Worm (Caenorhabditis elegans): Measurements from ENCODE around the gene clic-1.

DNA sequence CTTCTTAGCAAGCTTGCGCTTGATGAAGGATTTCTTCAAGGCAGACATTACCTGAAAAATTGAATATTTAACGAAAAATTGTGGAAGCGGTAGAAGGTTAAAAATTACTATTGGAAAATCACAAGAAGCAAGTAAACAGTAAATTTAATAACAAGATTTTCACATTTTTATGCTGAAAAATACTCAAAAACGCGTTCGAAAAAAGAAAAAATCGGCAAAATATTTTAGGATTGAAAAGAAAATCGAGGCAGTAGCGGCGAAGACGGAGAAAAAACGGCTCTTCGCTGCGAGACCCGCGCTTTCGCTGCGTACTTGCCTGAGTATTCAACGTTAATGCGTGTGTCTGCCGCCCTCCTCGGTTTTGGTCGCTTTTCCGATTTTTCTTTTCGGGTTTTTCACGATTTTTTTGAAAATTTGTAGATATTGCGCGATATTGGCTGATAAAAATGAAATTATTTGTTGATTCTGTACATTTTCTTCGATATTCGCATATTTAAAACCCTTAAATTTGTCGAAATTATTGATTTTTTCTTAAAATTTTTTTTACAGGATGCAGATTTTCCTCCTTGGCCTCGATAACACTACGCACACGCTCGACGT, 41.4 kb upstream of the clic-1 start, which contains the start of the genes rpl-39 and rps-30:
- TF ChIP-seq aly-2 (tag; optimal IDR thresholded peaks at IDR 0.05) (no peak), nhr-11 (tag; optimal IDR thresholded peaks at IDR 0.05) (no peak), sma-9 (GFP tag; optimal IDR thresholded peaks at IDR 0.05) (peak; percentile 80), sma-9 (tag; optimal IDR thresholded peaks at IDR 0.05) (no peak), ama-1 (optimal IDR thresholded peaks at IDR 0.05) (no peak), zag-1 (tag; optimal IDR thresholded peaks at IDR 0.05) (peak; percentile 50), skn-1 (tag; optimal IDR thresholded peaks at IDR 0.05) (no peak), nhr-12 (tag; optimal IDR thresholded peaks at IDR 0.05) (no peak), F13H6.1 (tag; optimal IDR thresholded peaks at IDR 0.05) (peak; percentile 75), nhr-237 (tag; optimal IDR thresholded peaks at IDR 0.05) (no peak), snpc-4 (tag; optimal IDR thresholded peaks at IDR 0.05) (peak; percentile 42), elt-1 (tag; optimal IDR thresholded peaks at IDR 0.05) (no peak), gmeb-1 (tag; optimal IDR thresholded peaks at IDR 0.05) (peak; percentile 84), unc-39 (tag; optimal IDR thresholded peaks at IDR 0.05) (no peak)
